Worm (Caenorhabditis elegans) whole organism, early embryonic: ENCODE measurements around the gene EEED8.18.

Experiments
- B0310.2 ChIP-seq: sonication (generic microtip); optimal IDR thresholded peaks from 2 replicates; lab custom pipeline; 2016; ENCODE audit warnings: mild to moderate bottlenecking, missing genetic modification characterization, missing compliant biosample characterization
- aly-1 ChIP-seq: sonication (generic microtip); optimal IDR thresholded peaks from 2 replicates; lab custom pipeline; 2016; ENCODE audit warnings: missing genetic modification characterization, missing compliant biosample characterization
- ama-1 ChIP-seq: fragments of 150-350 bp; optimal IDR thresholded peaks from 2 replicates; lab custom pipeline; 2014
- ets-7 ChIP-seq: sonication (generic microtip); optimal IDR thresholded peaks from 2 replicates; lab custom pipeline; 2016; ENCODE audit warnings: missing genotype, missing genetic modification characterization, missing compliant biosample characterization
- flt-1 ChIP-seq: fragments of 200-800 bp; sonication (Bioruptor generic); IDR thresholded peaks from 2 replicates; pipeline ENCODE4 v1.3.6; 2022; ENCODE audit warnings: missing genetic modification characterization, missing compliant biosample characterization
- hmbx-1 ChIP-seq: sonication (generic microtip); optimal IDR thresholded peaks from 2 replicates; lab custom pipeline; 2016; ENCODE audit warnings: mild to moderate bottlenecking, missing genetic modification characterization, missing compliant biosample characterization
- scrt-1 ChIP-seq: fragments of 200-800 bp; sonication (Bioruptor generic); IDR thresholded peaks from 2 replicates; pipeline ENCODE4 v1.3.6; 2022; ENCODE audit warnings: missing genetic modification characterization, missing compliant biosample characterization
- sea-1 ChIP-seq: fragments of 200-800 bp; sonication (Bioruptor generic); conservative IDR thresholded peaks from 2 replicates; pipeline ENCODE4 v1.3.6; 2022; ENCODE audit warnings: missing genetic modification characterization, missing compliant biosample characterization
- tbx-11 ChIP-seq: fragments of 200-800 bp; sonication (Bioruptor generic); IDR thresholded peaks from 2 replicates; pipeline ENCODE4 v1.3.6; 2022; ENCODE audit warnings: missing genetic modification characterization, missing compliant biosample characterization
- tbx-37 ChIP-seq: fragments of 200-800 bp; sonication (Bioruptor generic); conservative IDR thresholded peaks from 2 replicates; pipeline ENCODE4 v1.3.6; 2022; ENCODE audit warnings: missing genetic modification reagents, missing genetic modification characterization, missing compliant biosample characterization

ce11 chrII:5389831-5390323, 22.5 kb downstream of the EEED8.18 start, which contains the start of gene ndx-6:
- TF ChIP-seq scrt-1 (no peak), ama-1 (lab: Kevin White, UChicago) (no peak), sea-1 (GFP tag; lab: Robert Waterston, UW) (no peak), B0310.2 (tag; lab: Kevin White, UChicago) (no peak), hmbx-1 (tag; lab: Kevin White, UChicago) (peak; percentile 7), flt-1 (no peak), tbx-11 (GFP tag; lab: Robert Waterston, UW) (no peak), ets-7 (tag; lab: Kevin White, UChicago) (peak; percentile 20), aly-1 (no peak), tbx-37 (GFP tag; lab: Robert Waterston, UW) (peak; percentile 45; the same call in 1 of the 2 replicates)
